Fruit fly (Drosophila melanogaster) whole organism, wandering third instar larva: ENCODE results near the gene MICAL-like.

Source experiments
- Dfd ChIP-seq: fragments of >200 bp; optimal IDR thresholded peaks from 2 replicates; lab custom pipeline; 2017; ENCODE audit warnings: missing biosample characterization, missing genetic modification characterization
- GATAd ChIP-seq: sonication (Bioruptor generic); optimal IDR thresholded peaks from 2 replicates; lab custom pipeline; 2016; ENCODE audit warnings: missing biosample characterization, missing genetic modification characterization
- OdsH ChIP-seq: fragments of 200-800 bp; sonication (Bioruptor generic); optimal IDR thresholded peaks from 2 replicates; lab custom pipeline; 2016; ENCODE audit warnings: missing biosample characterization, mild to moderate bottlenecking, missing genetic modification characterization
- Rel ChIP-seq, 2 experiments: fragments of 200-800 bp; sonication (Bioruptor generic) in 1 of 2; optimal IDR thresholded peaks; 2 replicates in 1 of 2; 3 replicates in 1 of 2; lab custom pipeline; 2016 to 2019; ENCODE audit warnings: mild to moderate bottlenecking in 2 of 2, missing biosample characterization in 2 of 2, missing genetic modification characterization in 2 of 2, moderate library complexity in 1 of 2
- br ChIP-seq: fragments of 200-800 bp; sonication (Bioruptor generic); optimal IDR thresholded peaks from 2 replicates; lab custom pipeline; 2016; ENCODE audit warnings: missing biosample characterization, missing genetic modification characterization
- brk ChIP-seq: fragments of 200-800 bp; sonication (Bioruptor generic); optimal IDR thresholded peaks from 2 replicates; lab custom pipeline; 2016; ENCODE audit warnings: missing biosample characterization, mild to moderate bottlenecking, missing genetic modification characterization
- jim ChIP-seq: fragments of 175-275, 200-325 bp; sonication (Bioruptor generic); optimal IDR thresholded peaks from 2 replicates; lab custom pipeline; 2016; ENCODE audit warnings: missing biosample characterization, mild to moderate bottlenecking, missing genetic modification characterization
- rgr ChIP-seq: fragments of 200-800 bp; sonication (Bioruptor generic); optimal IDR thresholded peaks from 3 replicates; lab custom pipeline; 2016; ENCODE audit warnings: missing biosample characterization, mild to moderate bottlenecking, missing genetic modification characterization

- TF ChIP-seq jim (GFP tag; lab: Kevin White, UChicago) (no peak), Rel (GFP tag; optimal IDR thresholded peaks at IDR 0.05; lab: Kevin White, UChicago) (no peak), Rel (tag; optimal IDR thresholded peaks at IDR 0.05; lab: Kevin White, UChicago) (peak; percentile 98), OdsH (peak; percentile 42), br (GFP tag; lab: Kevin White, UChicago) (no peak), GATAd (GFP tag; lab: Kevin White, UChicago) (no peak), brk (no peak), Dfd (GFP tag; lab: Kevin White, UChicago) (no peak), rgr (GFP tag; lab: Kevin White, UChicago) (peak; percentile 7)
Measured at dm6 chr3L:13044335-13044814, 29.2 kb upstream of the MICAL-like start, which contains the start of gene Syx13.
